Fruit fly (Drosophila melanogaster) whole organism, embryonic: ENCODE results near the gene Naam.

Experiments
- ATbp ChIP-seq: fragments of 200-800 bp; sonication (Bioruptor generic); optimal IDR thresholded peaks from 2 replicates; lab custom pipeline; 2017; ENCODE audit warnings: missing biosample characterization, mild to moderate bottlenecking, missing genetic modification characterization, missing genetic modification reagents
- Ada2b ChIP-seq: fragments of 200-800 bp; sonication (Bioruptor generic); IDR thresholded peaks from 2 replicates; pipeline ENCODE4 v1.3.6; 2022; ENCODE audit warnings: missing biosample characterization, missing genetic modification characterization
- B-H1 ChIP-seq: fragments of 200-800 bp; sonication (Bioruptor generic); IDR thresholded peaks from 3 replicates; pipeline ENCODE4 v1.3.6; 2022; ENCODE audit warnings: missing biosample characterization, missing genetic modification characterization
- CG11398 ChIP-seq: fragments of 200-800 bp; sonication (Bioruptor generic); optimal IDR thresholded peaks from 2 replicates; lab custom pipeline; 2016; ENCODE audit warnings: missing biosample characterization, missing genetic modification characterization
- CG11456 ChIP-seq: fragments of 200-800 bp; sonication (Bioruptor generic); IDR thresholded peaks from 3 replicates; pipeline ENCODE4 v1.3.6; 2022; ENCODE audit warnings: missing biosample characterization, missing genetic modification characterization
- CG13775 ChIP-seq: fragments of 200-800 bp; sonication (Bioruptor generic); optimal IDR thresholded peaks from 3 replicates; lab custom pipeline; 2017; ENCODE audit warnings: missing biosample characterization, mild to moderate bottlenecking, missing genetic modification characterization
- CG13894 ChIP-seq: fragments of 200-800 bp; sonication (Bioruptor generic); optimal IDR thresholded peaks from 3 replicates; lab custom pipeline; 2018; ENCODE audit warnings: missing biosample characterization, mild to moderate bottlenecking, missing genetic modification characterization, moderate library complexity
- CG14965 ChIP-seq: fragments of 200-800 bp; sonication (Bioruptor generic); optimal IDR thresholded peaks from 2 replicates; lab custom pipeline; 2016; ENCODE audit warnings: missing biosample characterization, missing genetic modification characterization, borderline replicate concordance
- CG2678 ChIP-seq: fragments of 200-800 bp; sonication (Bioruptor generic); optimal IDR thresholded peaks from 3 replicates; lab custom pipeline; 2019; ENCODE audit warnings: missing biosample characterization, mild to moderate bottlenecking, missing genetic modification characterization, moderate library complexity
- CG32772 ChIP-seq: fragments of 200-800 bp; sonication (Bioruptor generic); IDR thresholded peaks from 2 replicates; pipeline ENCODE4 v1.3.6; 2022; ENCODE audit warnings: missing biosample characterization, missing genetic modification characterization
- CG34422 ChIP-seq: fragments of 200-800 bp; sonication (Bioruptor generic); IDR thresholded peaks from 3 replicates; pipeline ENCODE4 v1.3.6; 2022; ENCODE audit warnings: missing biosample characterization, missing genetic modification characterization
- CG3726 ChIP-seq: fragments of 200-800 bp; sonication (Bioruptor generic); IDR thresholded peaks from 3 replicates; pipeline ENCODE4, ENCODE4 v1.3.6; 2022; ENCODE audit warnings: missing biosample characterization, missing genetic modification characterization
- CG7987 ChIP-seq: fragments of 200-800 bp; sonication (Bioruptor generic); optimal IDR thresholded peaks from 2 replicates; lab custom pipeline; 2018; ENCODE audit warnings: missing biosample characterization, mild to moderate bottlenecking, missing genetic modification characterization, moderate library complexity
- CG9727 ChIP-seq: fragments of 200-800 bp; sonication (Bioruptor generic); optimal IDR thresholded peaks from 3 replicates; lab custom pipeline; 2017; ENCODE audit warnings: missing biosample characterization, mild to moderate bottlenecking, missing genetic modification characterization
- CG9797 ChIP-seq: fragments of 200-800 bp; sonication (Bioruptor generic); optimal IDR thresholded peaks from 3 replicates; lab custom pipeline; 2018; ENCODE audit warnings: missing biosample characterization, mild to moderate bottlenecking, missing genetic modification characterization
- CTCF ChIP-seq: fragments of 200-800 bp; sonication (Bioruptor generic); optimal IDR thresholded peaks from 2 replicates; lab custom pipeline; 2017; ENCODE audit warnings: missing biosample characterization, mild to moderate bottlenecking, missing genetic modification characterization, moderate library complexity
- CkIIα-i1 ChIP-seq: fragments of 200-800 bp; sonication (Bioruptor generic); IDR thresholded peaks from 2 replicates; pipeline ENCODE4 v1.3.6; 2022; ENCODE audit warnings: missing biosample characterization, missing genetic modification characterization
- Dfd ChIP-seq, 2 experiments: fragments of >200 bp; optimal IDR thresholded peaks; 2 replicates each; lab custom pipeline; 2017; ENCODE audit warnings: missing biosample characterization in 2 of 2, missing genetic modification characterization in 2 of 2
- Dip3 ChIP-seq: fragments of 200-800 bp; sonication (Bioruptor generic); optimal IDR thresholded peaks from 3 replicates; lab custom pipeline; 2016; ENCODE audit warnings: missing biosample characterization, missing genetic modification characterization
- Fer2 ChIP-seq: fragments of 200-800 bp; sonication (Bioruptor generic); optimal IDR thresholded peaks from 2 replicates; lab custom pipeline; 2018; ENCODE audit warnings: missing biosample characterization, mild to moderate bottlenecking, missing genetic modification characterization, moderate library complexity
- H15 ChIP-seq: fragments of 200-800 bp; sonication (Bioruptor generic); IDR thresholded peaks from 3 replicates; pipeline ENCODE4 v1.3.6; 2022; ENCODE audit warnings: missing biosample characterization, missing genetic modification characterization
- Hand ChIP-seq: fragments of 200-800 bp; sonication (Bioruptor generic); optimal IDR thresholded peaks from 2 replicates; lab custom pipeline; 2017; ENCODE audit warnings: mild to moderate bottlenecking, missing biosample characterization, missing genetic modification reagents, missing genetic modification characterization
- Lim3 ChIP-seq: fragments of 200-800 bp; sonication (Bioruptor generic); IDR thresholded peaks from 2 replicates; pipeline ENCODE4 v1.3.6; 2022; ENCODE audit warnings: missing biosample characterization, missing genetic modification characterization
- MBD-R2 ChIP-seq: fragments of 200-800 bp; sonication (Bioruptor generic); IDR thresholded peaks from 2 replicates; pipeline ENCODE4 v1.3.6; 2022; ENCODE audit warnings: missing biosample characterization, missing genetic modification characterization
- MESR4 ChIP-seq: fragments of 200-800 bp; sonication (Bioruptor generic); optimal IDR thresholded peaks from 2 replicates; lab custom pipeline; 2018; ENCODE audit warnings: missing biosample characterization, mild to moderate bottlenecking, missing genetic modification characterization, moderate library complexity
- NFAT ChIP-seq: fragments of 200-800 bp; sonication (Bioruptor generic); IDR thresholded peaks from 2 replicates; pipeline ENCODE4 v1.3.6; 2022; ENCODE audit warnings: missing biosample characterization, missing genetic modification characterization
- Nf-YC ChIP-seq: fragments of 200-800 bp; optimal IDR thresholded peaks from 3 replicates; lab custom pipeline; 2019; ENCODE audit warnings: missing biosample characterization, mild to moderate bottlenecking, missing genetic modification characterization, moderate library complexity
- Oaz ChIP-seq: fragments of 200-800 bp; sonication (Bioruptor generic); IDR thresholded peaks from 2 replicates; pipeline ENCODE4 v1.3.6; 2022; ENCODE audit warnings: missing biosample characterization, missing genetic modification characterization
- Sox100B ChIP-seq: fragments of 200-800 bp; sonication (Bioruptor generic); optimal IDR thresholded peaks from 3 replicates; lab custom pipeline; 2018; ENCODE audit warnings: missing biosample characterization, mild to moderate bottlenecking, missing genetic modification characterization
- Sry-β ChIP-seq: fragments of 200-800 bp; sonication (Bioruptor generic); optimal IDR thresholded peaks from 2 replicates; lab custom pipeline; 2018; ENCODE audit warnings: missing biosample characterization, mild to moderate bottlenecking, missing genetic modification characterization, moderate library complexity
- Taf1 ChIP-seq: fragments of 200-800 bp; sonication (Bioruptor generic); IDR thresholded peaks from 2 replicates; pipeline ENCODE4 v1.3.6; 2022; ENCODE audit warnings: missing biosample characterization, missing genetic modification characterization
- Vsx1 ChIP-seq: fragments of 200-800 bp; sonication (Bioruptor generic); optimal IDR thresholded peaks from 2 replicates; lab custom pipeline; 2017; ENCODE audit warnings: missing biosample characterization, mild to moderate bottlenecking, missing genetic modification characterization, missing genetic modification reagents
- Xbp1 ChIP-seq: fragments of 200-800 bp; sonication (Bioruptor generic); optimal IDR thresholded peaks from 3 replicates; lab custom pipeline; 2016; ENCODE audit warnings: missing biosample characterization, mild to moderate bottlenecking, missing genetic modification characterization
- ab ChIP-seq: fragments of 200-800 bp; sonication (Bioruptor generic); optimal IDR thresholded peaks from 2 replicates; lab custom pipeline; 2016; ENCODE audit warnings: missing biosample characterization, missing genetic modification characterization
- az2 ChIP-seq: fragments of 200-800 bp; sonication (Bioruptor generic); optimal IDR thresholded peaks from 3 replicates; lab custom pipeline; 2016; ENCODE audit warnings: missing biosample characterization, missing genetic modification characterization
- cas ChIP-seq: fragments of 200-800 bp; sonication (Bioruptor generic); IDR thresholded peaks from 2 replicates; pipeline ENCODE4 v1.3.6; 2022; ENCODE audit warnings: missing biosample characterization, missing genetic modification characterization
- crol ChIP-seq: fragments of 200-800 bp; sonication (Bioruptor generic); IDR thresholded peaks from 2 replicates; pipeline ENCODE4 v1.3.6; 2022; ENCODE audit warnings: missing biosample characterization, missing genetic modification characterization
- hbn ChIP-seq: fragments of 200-800 bp; sonication (Bioruptor generic); IDR thresholded peaks from 2 replicates; pipeline ENCODE4 v1.3.6; 2022; ENCODE audit warnings: missing biosample characterization, missing genetic modification characterization; ENCODE audit not compliant: partially characterized antibody
- klu ChIP-seq: fragments of 200-800 bp; sonication (Bioruptor generic); IDR thresholded peaks from 2 replicates; pipeline ENCODE4 v1.3.6; 2022; ENCODE audit warnings: missing biosample characterization, missing genetic modification characterization
- kni ChIP-seq: fragments of 200-800 bp; sonication (Bioruptor generic); optimal IDR thresholded peaks from 3 replicates; lab custom pipeline; 2017; ENCODE audit warnings: mild to moderate bottlenecking, missing biosample characterization, missing genetic modification reagents, missing genetic modification characterization
- lilli ChIP-seq: fragments of 200-800 bp; sonication (Bioruptor generic); optimal IDR thresholded peaks from 3 replicates; lab custom pipeline; 2016; ENCODE audit warnings: missing biosample characterization, missing genetic modification characterization
- mam ChIP-seq: fragments of 200-800 bp; sonication (Bioruptor generic); optimal IDR thresholded peaks from 3 replicates; lab custom pipeline; 2016; ENCODE audit warnings: missing biosample characterization, missing genetic modification characterization
- onecut ChIP-seq: fragments of 200-800 bp; sonication (Bioruptor generic); IDR thresholded peaks from 2 replicates; pipeline ENCODE4 v1.3.6; 2022; ENCODE audit warnings: missing biosample characterization, missing genetic modification characterization
- org-1 ChIP-seq: fragments of 200-800 bp; sonication (Bioruptor generic); optimal IDR thresholded peaks from 2 replicates; lab custom pipeline; 2017; ENCODE audit warnings: missing biosample characterization, missing genetic modification characterization
- phol ChIP-seq: fragments of 200-800 bp; sonication (Bioruptor generic); optimal IDR thresholded peaks from 3 replicates; lab custom pipeline; 2018; ENCODE audit warnings: missing biosample characterization, mild to moderate bottlenecking, missing genetic modification characterization, moderate library complexity
- ranshi ChIP-seq: fragments of 200-800 bp; sonication (Bioruptor generic); IDR thresholded peaks from 2 replicates; pipeline ENCODE4 v1.3.6; 2022; ENCODE audit warnings: missing biosample characterization, missing genetic modification characterization
- scrt ChIP-seq: fragments of 200-800 bp; sonication (Bioruptor generic); optimal IDR thresholded peaks from 2 replicates; lab custom pipeline; 2018; ENCODE audit warnings: missing biosample characterization, mild to moderate bottlenecking, missing genetic modification characterization, moderate library complexity
- shn ChIP-seq: fragments of 200-800 bp; sonication (Bioruptor generic); optimal IDR thresholded peaks from 3 replicates; lab custom pipeline; 2016; ENCODE audit warnings: missing biosample characterization, missing genetic modification characterization
- slp2 ChIP-seq: fragments of 200-800 bp; sonication (Bioruptor generic); optimal IDR thresholded peaks from 2 replicates; lab custom pipeline; 2016; ENCODE audit warnings: missing biosample characterization, missing genetic modification characterization
- trh ChIP-seq: fragments of 200-800 bp; sonication (Bioruptor generic); optimal IDR thresholded peaks from 2 replicates; lab custom pipeline; 2016; ENCODE audit warnings: missing biosample characterization, missing genetic modification characterization
- twi ChIP-seq: fragments of 200-800 bp; optimal IDR thresholded peaks from 2 replicates; lab custom pipeline; 2019; ENCODE audit warnings: missing biosample characterization, mild to moderate bottlenecking, missing genetic modification characterization, moderate library complexity

The Naam gene

DNA sequence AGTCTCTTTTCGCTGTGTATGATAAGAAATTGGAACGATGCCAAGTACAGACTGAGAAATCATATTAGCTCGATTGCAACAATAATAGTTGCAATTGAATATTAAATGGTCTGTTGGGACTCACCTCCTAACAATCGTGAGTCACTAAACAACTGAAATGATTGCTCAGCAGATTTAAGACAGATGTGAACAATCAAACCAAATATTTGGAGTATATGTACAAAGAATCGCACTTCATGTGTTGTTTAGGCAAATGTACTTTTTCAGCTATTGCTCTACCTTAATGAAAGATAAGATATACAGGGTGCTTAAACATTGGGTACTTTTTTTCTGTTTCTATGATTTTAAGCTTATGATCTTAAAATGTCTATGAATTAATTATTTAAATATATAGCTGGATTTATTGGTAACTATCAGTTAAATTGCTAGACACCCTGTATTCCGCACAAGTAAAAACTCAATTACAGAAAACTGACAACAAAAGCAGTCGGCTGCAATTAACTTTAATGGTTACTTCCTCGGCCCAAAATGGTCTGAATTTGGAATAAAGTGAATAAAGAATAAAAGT, 29.7 kb upstream of the Naam start (continued):
- TF ChIP-seq CG14965 (GFP tag; lab: Kevin White, UChicago) (no peak), CG11398 (GFP tag; lab: Kevin White, UChicago) (peak; percentile 40), scrt (peak; percentile 64), CG13894 (tag; lab: Kevin White, UChicago) (peak; percentile 86), hbn (GFP tag; lab: Robert Waterston, UW) (no peak), Dip3 (peak; percentile 42), Fer2 (tag; lab: Kevin White, UChicago) (peak; percentile 89), CG9797 (GFP tag; lab: Kevin White, UChicago) (no peak), mam (GFP tag; lab: Kevin White, UChicago) (peak; percentile 39), Xbp1 (peak; percentile 82), lilli (GFP tag; lab: Kevin White, UChicago) (peak; percentile 75), crol (no peak), shn (GFP tag; lab: Kevin White, UChicago) (no peak), trh (GFP tag; lab: Kevin White, UChicago) (peak; percentile 32), B-H1 (GFP tag; lab: Robert Waterston, UW) (peak; percentile 78), H15 (peak; percentile 84), Sry-β (GFP tag; lab: Kevin White, UChicago) (no peak), CG2678 (peak; percentile 95), ab (GFP tag; lab: Kevin White, UChicago) (no peak), Oaz (peak; percentile 75), MESR4 (no peak), cas (peak; percentile 76; the same call in 1 of the 2 replicates), MBD-R2 (GFP tag; lab: Robert Waterston, UW) (peak; percentile 58; the same call in 1 of the 2 replicates), CG34422 (GFP tag; lab: Robert Waterston, UW) (peak; percentile 91), org-1 (GFP tag; lab: Kevin White, UChicago) (peak; percentile 73), Dfd (GFP tag; optimal IDR thresholded peaks at IDR 0.05; lab: Kevin White, UChicago) (no peak), Sox100B (peak; percentile 88), Taf1 (GFP tag; lab: Robert Waterston, UW) (peak; percentile 83), phol (peak; percentile 87), ATbp (GFP tag; lab: Kevin White, UChicago) (peak; percentile 84), slp2 (GFP tag; lab: Kevin White, UChicago) (peak; percentile 30), CG9727 (GFP tag; lab: Kevin White, UChicago) (peak; percentile 85), Lim3 (GFP tag; lab: Robert Waterston, UW) (0 out of 2 replicates have a peak, but pooled peaks have one; percentile 51), CTCF (GFP tag; lab: Kevin White, UChicago) (peak; percentile 36), CkIIα-i1 (GFP tag; lab: Robert Waterston, UW) (peak; percentile 58; the same call in 1 of the 2 replicates), az2 (GFP tag; lab: Kevin White, UChicago) (peak; percentile 76), ranshi (GFP tag; lab: Robert Waterston, UW) (peak; percentile 92), kni (GFP tag; lab: Kevin White, UChicago) (no peak), Vsx1 (GFP tag; lab: Kevin White, UChicago) (peak; percentile 64), CG32772 (GFP tag; lab: Robert Waterston, UW) (peak; percentile 75), twi (tag; lab: Kevin White, UChicago) (peak; percentile 34), Ada2b (GFP tag; lab: Robert Waterston, UW) (peak; percentile 87), Hand (GFP tag; lab: Kevin White, UChicago) (peak; percentile 83), CG7987 (GFP tag; lab: Kevin White, UChicago) (peak; percentile 51), CG13775 (peak; percentile 76), CG11456 (GFP tag; lab: Robert Waterston, UW) (peak; percentile 89), Nf-YC (tag; lab: Kevin White, UChicago) (peak; percentile 76), CG3726 (GFP tag; lab: Robert Waterston, UW) (peak; percentile 80; the same call in 1 of the 3 replicates), onecut (GFP tag; lab: Robert Waterston, UW) (peak; percentile 81), NFAT (GFP tag; lab: Robert Waterston, UW) (peak; percentile 76), klu (peak; percentile 42; the same call in 1 of the 2 replicates)
